Fruit fly (Drosophila melanogaster) whole organism, wandering third instar larva: ENCODE measurements around the gene CG12362.

Experiments
- GATAd ChIP-seq: sonication (Bioruptor generic); optimal IDR thresholded peaks from 2 replicates; lab custom pipeline; 2016; ENCODE audit warnings: missing biosample characterization, missing genetic modification characterization
- Hr78 ChIP-seq: fragments of >200 bp; optimal IDR thresholded peaks from 2 replicates; lab custom pipeline; 2017; ENCODE audit warnings: missing biosample characterization, missing genetic modification characterization
- Mio ChIP-seq: sonication (Bioruptor generic); optimal IDR thresholded peaks from 2 replicates; lab custom pipeline; 2016; ENCODE audit warnings: missing biosample characterization, missing genetic modification characterization
- Myc ChIP-seq: fragments of >200 bp; optimal IDR thresholded peaks from 2 replicates; lab custom pipeline; 2017
- N ChIP-seq: fragments of >200 bp; optimal IDR thresholded peaks from 2 replicates; lab custom pipeline; 2018; ENCODE audit warnings: missing biosample characterization, missing external identifiers, missing genetic modification characterization
- OdsH ChIP-seq: fragments of 200-800 bp; sonication (Bioruptor generic); optimal IDR thresholded peaks from 2 replicates; lab custom pipeline; 2016; ENCODE audit warnings: missing biosample characterization, mild to moderate bottlenecking, missing genetic modification characterization
- br ChIP-seq: fragments of 200-800 bp; sonication (Bioruptor generic); optimal IDR thresholded peaks from 2 replicates; lab custom pipeline; 2016; ENCODE audit warnings: missing biosample characterization, missing genetic modification characterization
- brk ChIP-seq: fragments of 200-800 bp; sonication (Bioruptor generic); optimal IDR thresholded peaks from 2 replicates; lab custom pipeline; 2016; ENCODE audit warnings: missing biosample characterization, mild to moderate bottlenecking, missing genetic modification characterization
- dmrt93B ChIP-seq: fragments of 200-800 bp; sonication (Bioruptor generic); optimal IDR thresholded peaks from 2 replicates; lab custom pipeline; 2018; ENCODE audit warnings: missing biosample characterization, mild to moderate bottlenecking, missing genetic modification characterization
- h ChIP-seq: fragments of 200-800 bp; sonication (Bioruptor generic); optimal IDR thresholded peaks from 3 replicates; lab custom pipeline; 2016; ENCODE audit warnings: missing biosample characterization, mild to moderate bottlenecking, missing genetic modification characterization
- lola ChIP-seq: fragments of >200 bp; optimal IDR thresholded peaks from 2 replicates; lab custom pipeline; 2017; ENCODE audit warnings: missing biosample characterization, missing genetic modification characterization
- pan ChIP-seq: fragments of >200 bp; optimal IDR thresholded peaks from 2 replicates; lab custom pipeline; 2017

DNA sequence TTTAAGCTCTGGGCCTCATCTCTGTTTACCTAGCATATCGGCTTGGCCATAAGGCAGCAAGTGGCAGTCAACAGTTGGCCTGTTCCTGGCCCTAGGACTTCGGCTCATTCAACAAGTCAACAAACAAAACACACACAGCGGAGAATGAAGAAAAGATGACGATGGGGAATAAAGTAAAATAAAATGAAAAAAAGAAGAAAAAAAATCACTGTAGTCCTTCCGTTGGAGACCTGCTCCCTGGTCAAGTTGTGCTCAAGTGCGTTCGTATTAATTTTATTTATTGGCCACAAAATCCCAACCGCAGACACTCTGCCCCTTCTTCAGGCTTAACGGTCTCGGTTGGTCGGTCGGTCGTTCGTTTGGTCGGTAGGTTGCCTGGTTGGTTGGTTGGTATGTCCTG, 5.8 kb downstream of the CG12362 start:
- TF ChIP-seq Mio (GFP tag; lab: Kevin White, UChicago) (no peak), brk (GFP tag; lab: Kevin White, UChicago) (no peak), GATAd (GFP tag; lab: Kevin White, UChicago) (no peak), lola (no peak), Hr78 (GFP tag; lab: Kevin White, UChicago) (no peak), OdsH (no peak), h (GFP tag; lab: Kevin White, UChicago) (no peak), pan (no peak), Myc (lab: Kevin White, UChicago) (no peak), dmrt93B (no peak), N (GFP tag; lab: Kevin White, UChicago) (no peak), br (GFP tag; lab: Kevin White, UChicago) (no peak)
